Worm (Caenorhabditis elegans): Measurements from ENCODE around the gene fbxa-5.

Gene fbxa-5

ce11 chrIII:1331894-1332293, 8.2 kb downstream of the fbxa-5 start, which contains the start of gene Y82E9BL.19:
Gene Y82E9BL.19 (plus strand): TSS chrIII:1332016.
- TF ChIP-seq nhr-11 (tag; optimal IDR thresholded peaks at IDR 0.05) = no peak
- TF ChIP-seq elt-4 (tag; optimal IDR thresholded peaks at IDR 0.05) = no peak
- no peak for TF ChIP-seq ceh-6 (GFP tag; optimal IDR thresholded peaks at IDR 0.05)
- no peak for TF ChIP-seq zip-5 (tag; optimal IDR thresholded peaks at IDR 0.05)
- TF ChIP-seq nfya-1 (tag; optimal IDR thresholded peaks at IDR 0.05) = no peak
- TF ChIP-seq hlh-13 (GFP tag; optimal IDR thresholded peaks at IDR 0.05) = no peak
- no peak for TF ChIP-seq pha-4 (tag; optimal IDR thresholded peaks at IDR 0.05)
- TF ChIP-seq pha-2 (tag; optimal IDR thresholded peaks at IDR 0.05) = no peak
- TF ChIP-seq hlh-30 (tag; optimal IDR thresholded peaks at IDR 0.05; ENCODE audit: insufficient read depth) = no peak
- TF ChIP-seq pqm-1 (tag; optimal IDR thresholded peaks at IDR 0.05) = no peak
- no peak for TF ChIP-seq dve-1 (tag; optimal IDR thresholded peaks at IDR 0.05)
- TF ChIP-seq elt-2 (tag; optimal IDR thresholded peaks at IDR 0.05) = no peak
- no peak for TF ChIP-seq ceh-18 (tag; optimal IDR thresholded peaks at IDR 0.05)
- no peak for TF ChIP-seq rnt-1 (tag; optimal IDR thresholded peaks at IDR 0.05)
- no peak for TF ChIP-seq pros-1 (tag; optimal IDR thresholded peaks at IDR 0.05)
- no peak for TF ChIP-seq F13H6.1 (tag; optimal IDR thresholded peaks at IDR 0.05)

- TF ChIP-seq odd-2 (tag; optimal IDR thresholded peaks at IDR 0.05) (no peak), nhr-11 (tag; optimal IDR thresholded peaks at IDR 0.05) (no peak), ama-1 (optimal IDR thresholded peaks at IDR 0.05) (no peak), ceh-31 (tag; optimal IDR thresholded peaks at IDR 0.05) (no peak), ceh-22 (tag; optimal IDR thresholded peaks at IDR 0.05) (no peak), rnt-1 (tag; optimal IDR thresholded peaks at IDR 0.05) (no peak), K09A11.1 (tag; optimal IDR thresholded peaks at IDR 0.05; ENCODE audit: insufficient read depth) (no peak), unc-3 (GFP tag; conservative IDR thresholded peaks at IDR 0.05) (no peak), unc-3 (tag; optimal IDR thresholded peaks at IDR 0.05) (no peak), mec-3 (tag; optimal IDR thresholded peaks at IDR 0.05; ENCODE audit: borderline replicate concordance) (no peak), lin-11 (tag; optimal IDR thresholded peaks at IDR 0.05) (no peak), ahr-1 (tag; optimal IDR thresholded peaks at IDR 0.05) (no peak), ref-2 (tag; optimal IDR thresholded peaks at IDR 0.05) (no peak), pat-9 (tag; optimal IDR thresholded peaks at IDR 0.05) (no peak), eyg-1 (tag; optimal IDR thresholded peaks at IDR 0.05) (no peak), madf-2 (tag; optimal IDR thresholded peaks at IDR 0.05) (no peak), pha-2 (tag; optimal IDR thresholded peaks at IDR 0.05) (no peak), ztf-16 (tag; optimal IDR thresholded peaks at IDR 0.05) (no peak)
Observed at ce11 chrIII:1326490-1326889, 13.7 kb downstream of the fbxa-5 start, which contains the start of gene Y82E9BL.18. Gene Y82E9BL.18 (plus strand): TSS chrIII:1326790.

- TF ChIP-seq fkh-10 (GFP tag; optimal IDR thresholded peaks at IDR 0.05) (no peak), npax-4 (tag; optimal IDR thresholded peaks at IDR 0.05) (no peak), ceh-2 (tag; optimal IDR thresholded peaks at IDR 0.05) (no peak), madf-2 (tag; optimal IDR thresholded peaks at IDR 0.05) (no peak), hlh-6 (tag; optimal IDR thresholded peaks at IDR 0.05) (no peak), ceh-31 (tag; optimal IDR thresholded peaks at IDR 0.05) (no peak), lin-11 (tag; optimal IDR thresholded peaks at IDR 0.05) (no peak), odd-2 (tag; optimal IDR thresholded peaks at IDR 0.05) (no peak), syd-9 (tag; optimal IDR thresholded peaks at IDR 0.05) (no peak), ahr-1 (tag; optimal IDR thresholded peaks at IDR 0.05) (no peak), hlh-15 (tag; optimal IDR thresholded peaks at IDR 0.05) (no peak), C08G9.2 (tag; optimal IDR thresholded peaks at IDR 0.05) (no peak), che-1 (tag; optimal IDR thresholded peaks at IDR 0.05) (no peak)
Observed at ce11 chrIII:1324513-1324912, 15.6 kb downstream of the fbxa-5 start, which contains the start of gene fbxa-14. Gene fbxa-14 (minus strand): TSS chrIII:1324613.

All from whole organism, late embryonic.